Worm (Caenorhabditis elegans): ENCODE data around the gene hsp-43.

The hsp-43 gene

DNA sequence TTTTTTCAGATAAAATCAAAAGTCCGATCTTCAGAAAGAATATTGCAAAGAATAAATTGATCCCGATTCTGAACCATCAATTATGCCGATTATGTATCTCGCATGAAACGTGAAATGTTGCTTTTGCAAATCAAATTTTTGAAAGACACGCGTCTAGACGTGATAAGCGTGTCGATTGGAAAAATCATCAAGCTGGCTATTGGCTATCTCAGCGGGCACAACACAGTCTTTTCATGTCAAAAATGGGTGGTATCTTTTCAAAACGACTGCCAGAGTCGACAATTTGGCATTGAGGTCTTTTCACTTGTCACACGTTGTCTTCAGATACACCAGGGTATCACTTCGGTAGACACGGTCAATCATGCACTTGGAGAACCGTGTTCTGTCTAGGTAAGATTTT, 38.7 kb downstream of the hsp-43 start, which contains the start of gene daf-9:
daf-9 (plus strand) TSS at position 301 of the 400 bp plus-strand sequence.
- TF ChIP-seq fkh-8 (tag; optimal IDR thresholded peaks at IDR 0.05): no peak
- TF ChIP-seq lir-3 (tag; optimal IDR thresholded peaks at IDR 0.05; ENCODE audit: poor library complexity): no peak
- TF ChIP-seq nhr-11 (tag; optimal IDR thresholded peaks at IDR 0.05): no peak
- no peak for TF ChIP-seq nhr-237 (tag; optimal IDR thresholded peaks at IDR 0.05)
- no peak for TF ChIP-seq skn-1 (tag; optimal IDR thresholded peaks at IDR 0.05)
- TF ChIP-seq sptf-1 (tag; optimal IDR thresholded peaks at IDR 0.05): no peak
- no peak for TF ChIP-seq lin-39 (tag; optimal IDR thresholded peaks at IDR 0.05)
- no peak for TF ChIP-seq grh-1 (GFP tag; IDR thresholded peaks at IDR 0.05)
- TF ChIP-seq fkh-10 (GFP tag; optimal IDR thresholded peaks at IDR 0.05): no peak
- no peak for TF ChIP-seq aha-1 (tag; optimal IDR thresholded peaks at IDR 0.05)
- TF ChIP-seq unc-98 (GFP tag; IDR thresholded peaks at IDR 0.05): no peak
- TF ChIP-seq efl-1 (optimal IDR thresholded peaks at IDR 0.05): no peak
- no peak for TF ChIP-seq efl-1 (GFP tag; optimal IDR thresholded peaks at IDR 0.05 in 1 of 2)
- TF ChIP-seq tlp-1 (tag; optimal IDR thresholded peaks at IDR 0.05): no peak
- no peak for TF ChIP-seq dsc-1 (tag; optimal IDR thresholded peaks at IDR 0.05)
- TF ChIP-seq unc-62 (GFP tag; optimal IDR thresholded peaks at IDR 0.05): no peak

DNA sequence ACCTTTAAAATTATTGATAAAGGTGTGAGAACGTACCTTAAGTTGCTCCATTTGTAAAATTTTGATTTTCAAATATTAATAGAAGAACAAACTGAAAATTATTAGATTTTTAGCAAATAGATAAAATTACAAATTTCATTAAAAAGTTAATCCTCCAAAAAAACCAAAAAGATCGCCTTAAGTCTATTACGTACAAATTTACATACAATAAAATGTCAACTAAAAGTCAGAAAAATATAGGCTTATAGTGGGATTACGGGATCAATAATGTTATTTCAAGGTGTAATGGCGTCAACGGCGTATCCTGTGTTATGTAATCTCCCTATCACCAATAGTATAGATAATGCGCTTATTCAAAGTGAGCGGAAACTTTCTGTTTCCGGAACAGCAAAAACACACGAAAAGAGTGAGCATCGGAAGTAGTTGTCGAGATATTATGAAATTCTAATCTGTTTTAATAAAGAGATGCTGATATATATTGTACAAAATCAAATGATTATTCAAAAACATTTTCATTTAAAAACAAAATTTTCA, 41.1 kb downstream of the hsp-43 start, which contains the start of gene ceh-54:
ceh-54 (minus strand) TSS at position 51 of the 534 bp plus-strand sequence.
- TF ChIP-seq egl-13 (tag; optimal IDR thresholded peaks at IDR 0.05): peak; percentile 65
- TF ChIP-seq nhr-47 (tag; optimal IDR thresholded peaks at IDR 0.05): peak; percentile 8
- no peak for TF ChIP-seq nhr-84 (tag; optimal IDR thresholded peaks at IDR 0.05)
- no peak for TF ChIP-seq lin-13 (GFP tag; optimal IDR thresholded peaks at IDR 0.05)
- no peak for TF ChIP-seq ceh-90 (tag; optimal IDR thresholded peaks at IDR 0.05)
- TF ChIP-seq dsc-1 (tag; optimal IDR thresholded peaks at IDR 0.05): peak; percentile 75
- TF ChIP-seq nhr-12 (tag; optimal IDR thresholded peaks at IDR 0.05): no peak
- no peak for TF ChIP-seq elt-3 (tag; optimal IDR thresholded peaks at IDR 0.05)
- TF ChIP-seq fkh-10 (GFP tag; optimal IDR thresholded peaks at IDR 0.05): no peak
- no peak for TF ChIP-seq jun-1 (tag; optimal IDR thresholded peaks at IDR 0.05)
- no peak for TF ChIP-seq unc-86 (tag; optimal IDR thresholded peaks at IDR 0.05)
- TF ChIP-seq irx-1 (tag; optimal IDR thresholded peaks at IDR 0.05): no peak

DNA sequence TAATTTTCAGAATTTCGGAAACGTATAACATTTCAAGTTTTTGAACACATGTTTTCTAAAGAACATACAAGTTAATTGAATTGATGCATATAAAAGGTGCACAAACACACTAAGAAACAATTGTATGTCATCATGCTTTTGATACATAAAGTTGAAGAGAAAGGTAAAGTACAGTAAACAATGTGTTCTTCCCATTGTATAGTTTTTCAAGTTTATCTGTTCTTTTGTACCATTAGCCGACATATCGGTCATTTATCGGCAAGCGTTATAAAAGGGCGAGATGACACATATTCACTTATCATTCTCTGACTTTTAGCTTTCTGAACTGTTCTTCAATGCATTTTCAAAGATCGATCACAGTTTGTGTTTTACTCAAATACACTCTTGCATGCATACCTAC, 45.4 kb downstream of the hsp-43 start, which contains the start of gene T13C5.9:
T13C5.9 (plus strand) TSS at position 301 of the 400 bp plus-strand sequence.
- TF ChIP-seq nhr-85 (tag) (no peak), sup-37 (GFP tag; optimal IDR thresholded peaks at IDR 0.05) (no peak), nhr-237 (tag; optimal IDR thresholded peaks at IDR 0.05) (no peak), hlh-4 (tag; optimal IDR thresholded peaks at IDR 0.05) (no peak), unc-130 (tag; optimal IDR thresholded peaks at IDR 0.05) (no peak), lsy-2 (tag; optimal IDR thresholded peaks at IDR 0.05) (no peak), tbx-2 (tag; optimal IDR thresholded peaks at IDR 0.05) (no peak), C34B4.2 (tag; optimal IDR thresholded peaks at IDR 0.05) (no peak), ceh-90 (tag; optimal IDR thresholded peaks at IDR 0.05) (no peak), pqm-1 (tag; optimal IDR thresholded peaks at IDR 0.05) (no peak), snu-23 (GFP tag; optimal IDR thresholded peaks at IDR 0.05) (no peak), nhr-76 (tag; optimal IDR thresholded peaks at IDR 0.05) (no peak), fos-1 (tag; optimal IDR thresholded peaks at IDR 0.05) (no peak), isw-1 (GFP tag; IDR thresholded peaks at IDR 0.05) (no peak), hlh-17 (GFP tag; optimal IDR thresholded peaks at IDR 0.05; ENCODE audit: borderline replicate concordance) (no peak), alr-1 (tag; optimal IDR thresholded peaks at IDR 0.05; ENCODE audit: borderline replicate concordance) (no peak), C16A3.4 (tag; optimal IDR thresholded peaks at IDR 0.05) (no peak), swsn-7 (tag; optimal IDR thresholded peaks at IDR 0.05) (no peak), jun-1 (tag; optimal IDR thresholded peaks at IDR 0.05) (no peak), zip-4 (GFP tag; optimal IDR thresholded peaks at IDR 0.05) (no peak)

Data from whole organism, L1 larva.